Worm (Caenorhabditis elegans): ENCODE measurements around the gene ess-2.

- TF ChIP-seq snpc-4 (tag; optimal IDR thresholded peaks at IDR 0.05) = no peak
- no peak for TF ChIP-seq nhr-76 (tag; optimal IDR thresholded peaks at IDR 0.05)
- TF ChIP-seq attf-4 (tag; optimal IDR thresholded peaks at IDR 0.05) = no peak
- TF ChIP-seq jun-1 (tag; optimal IDR thresholded peaks at IDR 0.05) = no peak
- TF ChIP-seq zip-11 (GFP tag; IDR thresholded peaks at IDR 0.05) = no peak
- TF ChIP-seq pha-4 (GFP tag; IDR thresholded peaks at IDR 0.05) = no peak
- no peak for TF ChIP-seq pha-4 (tag; optimal IDR thresholded peaks at IDR 0.05)
- TF ChIP-seq nhr-237 (tag; optimal IDR thresholded peaks at IDR 0.05) = no peak
- TF ChIP-seq zip-2 (tag; optimal IDR thresholded peaks at IDR 0.05) = no peak
These were observed 22.6 kb downstream of the ess-2 start for ce11 chrIII:8467520-8467919.
